Worm (Caenorhabditis elegans) whole organism, L1 larva: Measurements from ENCODE around the gene Y57G7A.3.

ENCODE experiments used
- lin-39 ChIP-seq: fragments of 150-350 bp; optimal IDR thresholded peaks from 2 replicates; lab custom pipeline; 2014; ENCODE audit warnings: missing biosample characterization, missing genetic modification reagents, missing genetic modification characterization
- nhr-237 ChIP-seq: fragments of 150-350 bp; optimal IDR thresholded peaks from 2 replicates; lab custom pipeline; 2014; ENCODE audit warnings: missing biosample characterization, missing genetic modification characterization
- nhr-90 ChIP-seq: sonication (generic microtip); optimal IDR thresholded peaks from 2 replicates; lab custom pipeline; 2016; ENCODE audit warnings: mild to moderate bottlenecking, missing genetic modification characterization, missing compliant biosample characterization; ENCODE audit not compliant: poor library complexity
- pqm-1 ChIP-seq: sonication (generic microtip); optimal IDR thresholded peaks from 3 replicates; lab custom pipeline; 2017; ENCODE audit warnings: missing biosample characterization, missing genetic modification characterization
- tbx-2 ChIP-seq: sonication (generic microtip); optimal IDR thresholded peaks from 2 replicates; lab custom pipeline; 2016; ENCODE audit warnings: missing genetic modification characterization, missing compliant biosample characterization
- ztf-11 ChIP-seq, 2 experiments: sonication (generic microtip); optimal IDR thresholded peaks; 2 replicates each; lab custom pipeline; 2016 to 2017; ENCODE audit warnings: missing genetic modification characterization in 2 of 2, missing biosample characterization in 1 of 2, missing compliant biosample characterization in 1 of 2

DNA sequence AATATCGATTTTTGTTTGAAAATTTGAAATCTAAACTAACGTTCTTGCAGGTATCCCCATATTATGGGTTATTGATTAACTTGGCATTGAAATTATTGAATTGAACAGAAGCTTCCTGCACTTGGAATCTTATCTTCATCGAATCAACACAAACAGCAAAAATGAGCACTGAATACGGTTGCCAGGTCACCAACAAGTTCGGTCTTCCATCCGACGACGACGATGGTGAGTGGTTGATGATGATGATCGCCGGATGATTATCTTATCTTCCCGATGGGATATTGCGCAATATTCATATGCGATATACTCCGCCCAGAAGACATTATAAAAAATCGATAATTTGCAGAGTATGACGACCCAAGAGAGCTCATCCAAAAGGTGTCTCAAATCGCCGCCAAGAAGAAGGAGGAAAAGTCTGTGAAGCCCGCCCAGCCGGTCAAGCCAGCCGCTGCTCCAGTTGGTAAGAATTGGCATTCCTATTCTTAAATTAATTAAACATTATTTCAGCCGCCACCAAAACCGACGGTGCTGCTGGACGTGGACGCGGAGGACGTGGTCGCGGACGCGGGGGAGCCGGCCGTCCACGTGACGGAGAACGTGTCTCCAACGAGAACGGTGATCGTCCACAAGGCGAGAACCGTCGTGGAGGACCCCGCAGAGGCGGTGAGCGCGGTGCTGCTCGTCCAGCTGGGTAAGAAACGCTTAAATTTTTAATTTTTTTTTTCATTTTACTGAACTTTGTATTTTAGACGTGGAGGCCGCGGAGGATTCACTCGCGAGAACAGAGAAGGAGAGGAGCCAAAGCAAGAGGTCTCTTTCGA lies 35.6 kb downstream of the Y57G7A.3 start, which contains the start of gene vig-1:
- TF ChIP-seq nhr-237 (tag; lab: Kevin White, UChicago) (no peak), nhr-90 (tag; lab: Kevin White, UChicago) (no peak), ztf-11 (tag; optimal IDR thresholded peaks at IDR 0.05; lab: Kevin White, UChicago) (no peak), pqm-1 (no peak), tbx-2 (tag; lab: Kevin White, UChicago) (no peak), lin-39 (tag; lab: Kevin White, UChicago) (no peak)
